Fruit fly (Drosophila melanogaster): ENCODE measurements around the gene CG10903.

Gene CG10903

DNA sequence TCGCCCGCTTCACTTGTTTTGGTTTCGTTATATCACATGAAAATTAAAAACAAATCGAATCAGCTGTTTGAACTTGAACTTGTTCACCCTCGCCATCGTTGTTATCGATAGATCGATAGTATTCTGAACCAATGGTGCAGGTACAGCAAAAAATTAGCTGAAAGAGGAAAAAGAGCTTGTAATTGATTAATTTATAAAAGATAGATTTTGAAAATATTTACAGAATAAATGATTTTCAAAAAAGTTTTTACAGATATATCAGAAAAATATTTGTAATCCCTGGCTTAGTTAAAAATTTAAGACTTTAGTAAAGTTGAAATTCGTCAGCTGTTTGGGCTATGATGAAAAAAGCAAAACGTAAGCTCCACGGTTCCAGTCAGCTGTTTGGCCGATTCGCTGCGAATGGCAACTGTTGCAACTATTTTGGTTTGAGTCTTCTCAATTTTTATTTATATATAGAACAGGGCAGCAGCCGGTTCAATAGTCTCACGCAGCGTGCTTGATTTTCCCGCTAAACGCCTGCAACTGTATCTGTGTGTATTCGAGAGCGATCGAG is 2.8 kb downstream of the CG10903 start, which contains the start of the genes CG11035 and unc-45 (continued):
- TF ChIP-seq CG1233 (GFP tag; optimal IDR thresholded peaks at IDR 0.05) (peak; percentile 15), Hsf (GFP tag; optimal IDR thresholded peaks at IDR 0.05) (no peak), CG32767 (GFP tag; IDR thresholded peaks at IDR 0.05) (0 out of 2 replicates have a peak, but pooled peaks have one; percentile 14), Deaf1 (tag; optimal IDR thresholded peaks at IDR 0.05) (no peak), dan (GFP tag; IDR thresholded peaks at IDR 0.05) (no peak), kay (GFP tag; optimal IDR thresholded peaks at IDR 0.05) (peak; percentile 70), row (GFP tag; IDR thresholded peaks at IDR 0.05) (peak; percentile 91), fd96Cb (tag; optimal IDR thresholded peaks at IDR 0.05) (no peak), CG11456 (GFP tag; IDR thresholded peaks at IDR 0.05) (no peak), maf-S (GFP tag; optimal IDR thresholded peaks at IDR 0.05) (no peak), otp (GFP tag; IDR thresholded peaks at IDR 0.05) (no peak), Awh (GFP tag; IDR thresholded peaks at IDR 0.05) (no peak), Bgb (GFP tag; IDR thresholded peaks at IDR 0.05; ENCODE audit: partially characterized antibody) (peak; percentile 68), Nf-YC (tag; optimal IDR thresholded peaks at IDR 0.05) (peak; percentile 72), Abd-B (GFP tag; optimal IDR thresholded peaks at IDR 0.05) (peak; percentile 42), CG14667 (GFP tag; IDR thresholded peaks at IDR 0.05) (no peak), abd-A (tag; optimal IDR thresholded peaks at IDR 0.05) (no peak), CG3995 (GFP tag; optimal IDR thresholded peaks at IDR 0.05) (peak; percentile 19), Nf-YB (GFP tag; optimal IDR thresholded peaks at IDR 0.05) (no peak), Hmx (GFP tag; optimal IDR thresholded peaks at IDR 0.05) (no peak), ttk (GFP tag; IDR thresholded peaks at IDR 0.05) (no peak), peb (GFP tag; IDR thresholded peaks at IDR 0.05) (no peak), Hmr (GFP tag; optimal IDR thresholded peaks at IDR 0.05) (no peak), NFAT (GFP tag; IDR thresholded peaks at IDR 0.05) (no peak), gt (GFP tag; IDR thresholded peaks at IDR 0.05) (no peak), E2f1 (GFP tag; IDR thresholded peaks at IDR 0.05) (no peak), CG10274 (GFP tag; optimal IDR thresholded peaks at IDR 0.05) (no peak), CG15479 (GFP tag; optimal IDR thresholded peaks at IDR 0.05) (no peak), dpn (GFP tag; optimal IDR thresholded peaks at IDR 0.05) (peak; percentile 17 to 50), NC2α (GFP tag; optimal IDR thresholded peaks at IDR 0.05) (no peak), CG12659 (GFP tag; optimal IDR thresholded peaks at IDR 0.05) (peak; percentile 63), danr (GFP tag; IDR thresholded peaks at IDR 0.05) (no peak), fd3F (GFP tag; optimal IDR thresholded peaks at IDR 0.05) (no peak), gfzf (GFP tag; optimal IDR thresholded peaks at IDR 0.05) (no peak), al (GFP tag; IDR thresholded peaks at IDR 0.05) (peak; percentile 35; the same call in 1 of the 2 replicates), CG16779 (GFP tag; IDR thresholded peaks at IDR 0.05) (no peak), CG8765 (GFP tag; IDR thresholded peaks at IDR 0.05) (no peak), gsb-n (tag; optimal IDR thresholded peaks at IDR 0.05) (no peak), CG5953 (GFP tag; IDR thresholded peaks at IDR 0.05) (no peak), grn (GFP tag; optimal IDR thresholded peaks at IDR 0.05) (no peak), en (GFP tag; optimal IDR thresholded peaks at IDR 0.05) (no peak), chif (GFP tag; optimal IDR thresholded peaks at IDR 0.05) (no peak), Oaz (GFP tag; IDR thresholded peaks at IDR 0.05) (no peak), CG13123 (GFP tag; optimal IDR thresholded peaks at IDR 0.05) (no peak), gcm (GFP tag; optimal IDR thresholded peaks at IDR 0.05) (no peak), CG4820 (GFP tag; optimal IDR thresholded peaks at IDR 0.05) (no peak), Hr39 (optimal IDR thresholded peaks at IDR 0.05) (no peak), sd (tag; optimal IDR thresholded peaks at IDR 0.05) (no peak), NfI (GFP tag; optimal IDR thresholded peaks at IDR 0.05) (peak; percentile 44), p53 (GFP tag; optimal IDR thresholded peaks at IDR 0.05) (no peak), CG12391 (tag; optimal IDR thresholded peaks at IDR 0.05) (peak; percentile 70), CG13624 (GFP tag; optimal IDR thresholded peaks at IDR 0.05) (peak; percentile 36)
